Worm (Caenorhabditis elegans) whole organism, L4 larva: ENCODE data around the gene erfa-3.

Experiments
- F26F4.8 ChIP-seq: fragments of 200-800 bp; sonication (Bioruptor generic); conservative IDR thresholded peaks from 2 replicates; pipeline ENCODE4 v1.3.6; 2022; ENCODE audit warnings: missing genetic modification characterization, missing compliant biosample characterization
- F37D6.2 ChIP-seq: sonication (generic microtip); optimal IDR thresholded peaks from 2 replicates; lab custom pipeline; 2016; ENCODE audit warnings: mild to moderate bottlenecking, missing genetic modification characterization, missing compliant biosample characterization
- R02D3.7 ChIP-seq: fragments of 150-350 bp; sonication (generic microtip); optimal IDR thresholded peaks from 3 replicates; lab custom pipeline; 2014; ENCODE audit warnings: missing biosample characterization, missing genetic modification characterization
- Y5F2A.4 ChIP-seq: fragments of 200-800 bp; sonication (Bioruptor generic); optimal IDR thresholded peaks from 2 replicates; lab custom pipeline; 2018; ENCODE audit warnings: mild to moderate bottlenecking, missing genetic modification characterization, missing compliant biosample characterization
- Y75B8A.6 ChIP-seq: fragments of 200-800 bp; sonication (Bioruptor generic); IDR thresholded peaks from 2 replicates; pipeline ENCODE4 v1.3.6; 2022; ENCODE audit warnings: missing genetic modification reagents, missing genetic modification characterization, missing compliant biosample characterization
- ZK337.2 ChIP-seq: fragments of 200-800 bp; sonication (Bioruptor generic); IDR thresholded peaks from 2 replicates; pipeline ENCODE4 v1.3.6; 2022; ENCODE audit warnings: missing genetic modification reagents, missing genetic modification characterization, missing compliant biosample characterization
- aha-1 ChIP-seq: fragments of 150-350 bp; peaks from one replicate; lab custom pipeline; 2014; ENCODE audit warnings: missing biosample characterization, missing genetic modification characterization
- ama-1 ChIP-seq: fragments of 150-350 bp; optimal IDR thresholded peaks from 2 replicates; lab custom pipeline; 2014; ENCODE audit warnings: inconsistent platforms, mixed read lengths
- attf-4 ChIP-seq: sonication (generic microtip); optimal IDR thresholded peaks from 3 replicates; lab custom pipeline; 2017; ENCODE audit warnings: missing biosample characterization, missing genetic modification characterization
- ceh-44 ChIP-seq: fragments of 200-800 bp; sonication (Bioruptor generic); IDR thresholded peaks from 2 replicates; pipeline ENCODE4 v1.3.6; 2022; ENCODE audit warnings: missing genetic modification reagents, missing genetic modification characterization, missing compliant biosample characterization
- ceh-62 ChIP-seq: sonication (generic microtip); optimal IDR thresholded peaks from 2 replicates; lab custom pipeline; 2017; ENCODE audit warnings: missing biosample characterization, missing genetic modification characterization
- ceh-82 ChIP-seq: sonication (generic microtip); optimal IDR thresholded peaks from 2 replicates; lab custom pipeline; 2017; ENCODE audit warnings: missing biosample characterization, missing genetic modification characterization
- ces-1 ChIP-seq: fragments of 150-350 bp; sonication (generic microtip); optimal IDR thresholded peaks from 4 replicates; lab custom pipeline; 2014; ENCODE audit warnings: missing biosample characterization, missing genetic modification reagents, missing genetic modification characterization
- daf-19 ChIP-seq: fragments of 200-800 bp; sonication (Bioruptor generic); conservative IDR thresholded peaks from 2 replicates; pipeline ENCODE4 v1.3.6; 2022; ENCODE audit warnings: missing genetic modification characterization, missing compliant biosample characterization
- daf-8 ChIP-seq: fragments of 200-800 bp; sonication (Bioruptor generic); IDR thresholded peaks from 2 replicates; pipeline ENCODE4 v1.3.6; 2022; ENCODE audit warnings: missing genetic modification characterization, missing compliant biosample characterization
- dmd-6 ChIP-seq: fragments of 200-800 bp; sonication (Bioruptor generic); IDR thresholded peaks from 2 replicates; pipeline ENCODE4 v1.3.6; 2022; ENCODE audit warnings: missing genetic modification reagents, missing genetic modification characterization, missing compliant biosample characterization
- dmd-8 ChIP-seq: fragments of 200-800 bp; sonication (Bioruptor generic); IDR thresholded peaks from 2 replicates; pipeline ENCODE4 v1.3.6; 2022; ENCODE audit warnings: missing genetic modification characterization, missing compliant biosample characterization
- dpl-1 ChIP-seq: fragments of 150-350 bp; optimal IDR thresholded peaks from 2 replicates; lab custom pipeline; 2014; ENCODE audit warnings: missing biosample characterization, missing genetic modification reagents, missing genetic modification characterization
- duxl-1 ChIP-seq: sonication (generic microtip); optimal IDR thresholded peaks from 2 replicates; lab custom pipeline; 2016; ENCODE audit warnings: mild to moderate bottlenecking, missing genetic modification characterization, moderate library complexity, missing compliant biosample characterization; ENCODE audit not compliant: poor library complexity
- dve-1 ChIP-seq: sonication (generic microtip); optimal IDR thresholded peaks from 2 replicates; lab custom pipeline; 2017; ENCODE audit warnings: antibody characterized with exemption, mild to moderate bottlenecking, missing genetic modification characterization, missing compliant biosample characterization; ENCODE audit not compliant: insufficient read depth
- egl-27 ChIP-seq: sonication (generic microtip); optimal IDR thresholded peaks from 3 replicates; lab custom pipeline; 2017; ENCODE audit warnings: missing biosample characterization, missing genetic modification reagents, missing genetic modification characterization
- hlh-11 ChIP-seq: fragments of 200-800 bp; sonication (Bioruptor generic); optimal IDR thresholded peaks from 2 replicates; lab custom pipeline; 2018; ENCODE audit warnings: mild to moderate bottlenecking, missing genetic modification characterization, missing compliant biosample characterization
- hlh-30 ChIP-seq: sonication (generic microtip); optimal IDR thresholded peaks from 2 replicates; lab custom pipeline; 2017; ENCODE audit warnings: antibody characterized with exemption, mild to moderate bottlenecking, missing genetic modification characterization, missing compliant biosample characterization; ENCODE audit not compliant: insufficient read depth
- lin-29 ChIP-seq: fragments of 200-800 bp; sonication (Bioruptor generic); IDR thresholded peaks from 2 replicates; pipeline ENCODE4 v1.3.6; 2022; ENCODE audit warnings: missing genetic modification reagents, missing genetic modification characterization, missing compliant biosample characterization
- lin-38 ChIP-seq: fragments of 200-800 bp; sonication (Bioruptor generic); IDR thresholded peaks from 2 replicates; pipeline ENCODE4 v1.3.6; 2022; ENCODE audit warnings: missing genetic modification reagents, missing genetic modification characterization, missing compliant biosample characterization
- lir-3 ChIP-seq: sonication (generic microtip); optimal IDR thresholded peaks from 2 replicates; lab custom pipeline; 2016; ENCODE audit warnings: mild to moderate bottlenecking, missing genetic modification characterization, missing compliant biosample characterization
- mdl-1 ChIP-seq, 2 experiments: fragments of 150-350 bp in 1 of 2; sonication (generic microtip) in 1 of 2; optimal IDR thresholded peaks; 2 replicates each; lab custom pipeline; 2014 to 2017; ENCODE audit warnings: missing biosample characterization in 2 of 2, missing genetic modification characterization in 2 of 2
- mdt-29 ChIP-seq: fragments of 200-800 bp; sonication (Bioruptor generic); IDR thresholded peaks from 2 replicates; pipeline ENCODE4 v1.3.6; 2022; ENCODE audit warnings: missing genetic modification reagents, missing genetic modification characterization, missing compliant biosample characterization
- mep-1 ChIP-seq: fragments of 150-350 bp; sonication (generic microtip); optimal IDR thresholded peaks from 3 replicates; lab custom pipeline; 2014; ENCODE audit warnings: missing biosample characterization, missing genetic modification characterization
- mxl-2 ChIP-seq: fragments of 200-800 bp; sonication (Bioruptor generic); conservative IDR thresholded peaks from 2 replicates; pipeline ENCODE4 v1.3.6; 2022; ENCODE audit warnings: missing genetic modification reagents, missing genetic modification characterization, missing compliant biosample characterization
- nhr-10 ChIP-seq: fragments of 150-350 bp; optimal IDR thresholded peaks from 2 replicates; lab custom pipeline; 2014; ENCODE audit warnings: missing biosample characterization, missing genetic modification characterization
- nhr-102 ChIP-seq: sonication (generic microtip); optimal IDR thresholded peaks from 2 replicates; lab custom pipeline; 2016; ENCODE audit warnings: mild to moderate bottlenecking, missing genetic modification characterization, moderate library complexity, missing compliant biosample characterization
- nhr-25 ChIP-seq: sonication (generic microtip); optimal IDR thresholded peaks from 2 replicates; lab custom pipeline; 2017; ENCODE audit warnings: missing genetic modification characterization, mild to moderate bottlenecking, missing compliant biosample characterization, antibody characterized with exemption, moderate library complexity, borderline replicate concordance; ENCODE audit not compliant: insufficient read depth
- nhr-28 ChIP-seq: fragments of 150-350 bp; optimal IDR thresholded peaks from 2 replicates; lab custom pipeline; 2014; ENCODE audit warnings: missing biosample characterization, missing genetic modification characterization
- nhr-42 ChIP-seq: fragments of 200-800 bp; sonication (Bioruptor generic); IDR thresholded peaks from 2 replicates; pipeline ENCODE4 v1.3.6; 2022; ENCODE audit warnings: missing genetic modification characterization, missing compliant biosample characterization
- nhr-77 ChIP-seq: fragments of 150-350 bp; optimal IDR thresholded peaks from 2 replicates; lab custom pipeline; 2014; ENCODE audit warnings: missing biosample characterization, missing genetic modification characterization
- php-3 ChIP-seq: fragments of 200-800 bp; sonication (Bioruptor generic); IDR thresholded peaks from 2 replicates; pipeline ENCODE4 v1.3.6; 2022; ENCODE audit warnings: missing genetic modification reagents, missing genetic modification characterization, missing compliant biosample characterization
- pqm-1 ChIP-seq: sonication (generic microtip); optimal IDR thresholded peaks from 2 replicates; lab custom pipeline; 2017; ENCODE audit warnings: missing biosample characterization, missing genetic modification characterization
- sdz-12 ChIP-seq: fragments of 200-800 bp; sonication (Bioruptor generic); optimal IDR thresholded peaks from 2 replicates; lab custom pipeline; 2018; ENCODE audit warnings: mild to moderate bottlenecking, missing genetic modification characterization, missing compliant biosample characterization
- set-16 ChIP-seq: fragments of 200-800 bp; sonication (Bioruptor generic); IDR thresholded peaks from 2 replicates; pipeline ENCODE4 v1.3.6; 2022; ENCODE audit warnings: missing genetic modification reagents, missing genetic modification characterization, missing compliant biosample characterization
- snpc-1.2 ChIP-seq: fragments of 200-800 bp; sonication (Bioruptor generic); IDR thresholded peaks from 2 replicates; pipeline ENCODE4 v1.3.6; 2022; ENCODE audit warnings: missing genetic modification reagents, missing genetic modification characterization, missing compliant biosample characterization
- spr-3 ChIP-seq: fragments of 200-800 bp; sonication (Bioruptor generic); optimal IDR thresholded peaks from 2 replicates; lab custom pipeline; 2018; ENCODE audit warnings: mild to moderate bottlenecking, missing genetic modification characterization, missing compliant biosample characterization
- unc-130 ChIP-seq: sonication (generic microtip); optimal IDR thresholded peaks from 2 replicates; lab custom pipeline; 2016; ENCODE audit warnings: missing genetic modification reagents, missing genetic modification characterization, missing compliant biosample characterization
- unc-62 ChIP-seq, 3 experiments: fragments of 150-350 bp in 1 of 3; sonication (generic microtip); optimal IDR thresholded peaks in 2 of 3; peaks in 1 of 3; 1 replicate in 1 of 3; 2 replicates in 2 of 3; lab custom pipeline; 2014 to 2017; ENCODE audit warnings: missing biosample characterization in 3 of 3, missing genetic modification characterization in 3 of 3, missing genetic modification reagents in 3 of 3, missing genotype in 1 of 3
- zag-1 ChIP-seq: fragments of 150-350 bp; optimal IDR thresholded peaks from 2 replicates; lab custom pipeline; 2014; ENCODE audit warnings: missing biosample characterization, missing genetic modification characterization
- zfp-2 ChIP-seq: sonication (generic microtip); optimal IDR thresholded peaks from 2 replicates; lab custom pipeline; 2016; ENCODE audit warnings: mild to moderate bottlenecking, missing genetic modification characterization, missing compliant biosample characterization
- zfp-3 ChIP-seq: fragments of 200-800 bp; sonication (Bioruptor generic); conservative IDR thresholded peaks from 2 replicates; pipeline ENCODE4 v1.3.6; 2022; ENCODE audit warnings: missing genetic modification reagents, missing genetic modification characterization, missing compliant biosample characterization
- zip-2 ChIP-seq: fragments of 150-350 bp; optimal IDR thresholded peaks from 2 replicates; lab custom pipeline; 2014; ENCODE audit warnings: missing biosample characterization, missing genetic modification characterization
- ztf-11 ChIP-seq: fragments of 150-350 bp; optimal IDR thresholded peaks from 2 replicates; lab custom pipeline; 2014; ENCODE audit warnings: missing biosample characterization, missing genetic modification characterization
- ztf-7 ChIP-seq: fragments of 150-350 bp; optimal IDR thresholded peaks from 2 replicates; lab custom pipeline; 2014; ENCODE audit warnings: missing biosample characterization, missing genetic modification characterization

The erfa-3 gene

DNA sequence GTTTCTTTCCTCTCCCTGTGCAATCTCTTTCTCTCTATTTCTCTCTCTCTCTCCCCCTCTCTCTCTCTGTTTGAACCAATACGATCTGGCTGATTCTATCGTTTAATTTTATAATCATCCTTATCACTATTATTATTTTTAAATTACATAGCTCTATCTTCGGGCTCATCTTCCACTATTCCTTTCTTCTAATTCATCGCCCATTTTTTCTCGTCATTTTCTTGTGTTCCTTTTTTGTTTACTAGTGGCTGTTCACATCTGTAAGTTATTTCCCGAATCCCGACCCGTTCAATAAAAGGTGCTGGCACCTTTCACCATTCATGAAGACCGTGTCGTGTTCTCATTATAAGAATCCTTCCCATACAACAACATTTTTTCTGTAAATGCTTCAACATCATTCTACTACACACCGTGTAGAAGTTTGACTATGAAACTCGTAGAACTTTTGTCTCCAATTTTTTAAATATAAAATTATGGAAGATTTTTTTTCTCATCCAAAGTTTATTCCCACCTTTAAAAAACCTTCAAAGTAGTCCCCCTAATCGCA lies 5.4 kb upstream of the erfa-3 start (continued):
- TF ChIP-seq nhr-25 (tag; lab: Kevin White, UChicago) (peak; percentile 14), lin-29 (GFP tag; lab: Robert Waterston, UW) (no peak), Y75B8A.6 (GFP tag; lab: Robert Waterston, UW) (no peak), aha-1 (tag; lab: Kevin White, UChicago) (peak; percentile 84), mxl-2 (no peak), Y5F2A.4 (GFP tag; lab: Kevin White, UChicago) (no peak), php-3 (GFP tag; lab: Robert Waterston, UW) (no peak), zfp-2 (tag; lab: Kevin White, UChicago) (no peak), nhr-77 (tag; lab: Kevin White, UChicago) (peak; percentile 31), dpl-1 (no peak), pqm-1 (tag; lab: Kevin White, UChicago) (no peak), ceh-62 (no peak), zfp-3 (peak; percentile 78; the same call in 1 of the 2 replicates), ceh-44 (GFP tag; lab: Robert Waterston, UW) (no peak), zip-2 (no peak), unc-62 (GFP tag; optimal IDR thresholded peaks at IDR 0.05 in 1 of 2; lab: Kevin White, UChicago) (no peak), unc-62 (tag; optimal IDR thresholded peaks at IDR 0.05; lab: Kevin White, UChicago) (no peak), dmd-8 (GFP tag; lab: Robert Waterston, UW) (no peak), ztf-11 (no peak), sdz-12 (no peak), zag-1 (tag; lab: Kevin White, UChicago) (no peak), egl-27 (tag; lab: Kevin White, UChicago) (no peak), nhr-102 (tag; lab: Kevin White, UChicago) (no peak), nhr-28 (tag; lab: Kevin White, UChicago) (no peak), snpc-1.2 (GFP tag; lab: Robert Waterston, UW) (no peak), dmd-6 (GFP tag; lab: Robert Waterston, UW) (no peak), lin-38 (GFP tag; lab: Robert Waterston, UW) (peak; percentile 35; the same call in 1 of the 2 replicates), mdt-29 (GFP tag; lab: Robert Waterston, UW) (no peak), mep-1 (tag; lab: Kevin White, UChicago) (no peak), attf-4 (tag; lab: Kevin White, UChicago) (no peak), ama-1 (lab: Kevin White, UChicago) (no peak), ZK337.2 (GFP tag; lab: Robert Waterston, UW) (no peak), duxl-1 (tag; lab: Kevin White, UChicago) (no peak), ztf-7 (no peak), mdl-1 (tag; optimal IDR thresholded peaks at IDR 0.05; lab: Kevin White, UChicago) (no peak), spr-3 (GFP tag; lab: Kevin White, UChicago) (no peak), ces-1 (GFP tag; lab: Kevin White, UChicago) (no peak), unc-130 (GFP tag; lab: Kevin White, UChicago) (no peak), F37D6.2 (tag; lab: Kevin White, UChicago) (no peak), nhr-10 (tag; lab: Kevin White, UChicago) (no peak), lir-3 (no peak), R02D3.7 (tag; lab: Kevin White, UChicago) (no peak), F26F4.8 (no peak), hlh-30 (no peak), ceh-82 (no peak), set-16 (GFP tag; lab: Robert Waterston, UW) (no peak), daf-19 (GFP tag; lab: Robert Waterston, UW) (no peak), nhr-42 (no peak), daf-8 (GFP tag; lab: Robert Waterston, UW) (no peak), dve-1 (tag; lab: Kevin White, UChicago) (peak; percentile 5), hlh-11 (tag; lab: Kevin White, UChicago) (no peak)
- TF ChIP-seq, all 104 proteins: peak for 12
